Fruit fly (Drosophila melanogaster) whole organism: ENCODE measurements around the gene hb.

ENCODE experiments used
- CG8478 ChIP-seq: fragments of >200 bp; optimal IDR thresholded peaks from 2 replicates; lab custom pipeline; 2018; ENCODE audit warnings: inconsistent platforms
- Dll ChIP-seq: fragments of >200 bp; optimal IDR thresholded peaks from 2 replicates; lab custom pipeline; 2017
- EcR ChIP-seq, 2 experiments: fragments of >200 bp; optimal IDR thresholded peaks; 2 replicates each; lab custom pipeline; 2017; ENCODE audit warnings: missing biosample characterization in 2 of 2, missing genetic modification characterization in 2 of 2, missing genetic modification reagents in 2 of 2
- pan ChIP-seq: fragments of >200 bp; optimal IDR thresholded peaks from 2 replicates; lab custom pipeline; 2017
- psq ChIP-seq: fragments of >200 bp; optimal IDR thresholded peaks from 2 replicates; lab custom pipeline; 2017
- usp ChIP-seq: fragments of >200 bp; optimal IDR thresholded peaks from 2 replicates; lab custom pipeline; 2017; ENCODE audit warnings: missing biosample characterization, missing genetic modification characterization, mixed read lengths

The hb gene

DNA sequence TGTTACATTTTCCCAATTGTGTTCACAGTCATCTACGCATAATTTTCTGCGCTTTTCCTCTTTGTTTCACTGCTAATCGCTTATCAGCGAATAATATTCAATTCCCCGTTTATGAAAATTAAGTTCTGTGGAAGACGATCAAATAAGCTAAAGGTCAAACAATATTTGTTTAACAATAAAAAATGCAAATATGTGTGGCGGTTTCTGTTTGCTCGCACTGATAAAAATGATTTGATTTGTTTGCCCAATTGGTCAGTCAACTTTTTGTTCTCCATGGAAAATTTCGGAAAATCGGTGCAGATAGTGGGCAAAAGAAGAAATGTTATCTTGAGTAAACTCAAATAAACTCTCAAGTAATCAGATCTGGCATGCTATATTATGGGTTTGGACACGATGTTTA lies 7.0 kb upstream of the hb start:
- no peak for TF ChIP-seq pan (lab: Kevin White, UChicago)
- TF ChIP-seq psq (lab: Kevin White, UChicago) = no peak
- no peak for TF ChIP-seq CG8478
- no peak for TF ChIP-seq Dll (lab: Kevin White, UChicago)
- no peak for TF ChIP-seq EcR (GFP tag; optimal IDR thresholded peaks at IDR 0.05; lab: Kevin White, UChicago)
- TF ChIP-seq usp = no peak

DNA sequence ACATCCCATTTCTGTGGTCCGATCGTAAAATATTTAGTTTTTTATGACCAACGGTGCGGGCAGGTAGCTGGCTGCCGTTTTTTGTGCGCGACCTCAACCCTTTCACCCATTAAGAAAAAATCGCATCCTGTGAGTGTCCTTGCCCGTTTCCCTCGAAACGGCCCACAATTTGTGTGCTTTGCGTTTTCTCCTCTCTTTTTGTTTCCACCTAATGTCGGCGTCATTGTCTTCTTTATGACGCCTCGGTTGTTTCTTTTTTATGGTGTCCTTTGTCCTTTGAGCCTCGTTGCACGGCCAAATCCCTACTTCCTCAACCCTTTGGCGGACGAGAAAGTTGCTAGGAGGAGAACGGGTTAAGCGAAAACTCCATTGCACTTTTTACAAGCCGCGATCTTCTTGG lies 3.6 kb upstream of the hb start:
- TF ChIP-seq CG8478 = no peak
- TF ChIP-seq pan (lab: Kevin White, UChicago) = no peak
- TF ChIP-seq usp = no peak
- TF ChIP-seq psq (lab: Kevin White, UChicago) = no peak
- no peak for TF ChIP-seq EcR (GFP tag; optimal IDR thresholded peaks at IDR 0.05; lab: Kevin White, UChicago)
- TF ChIP-seq Dll (lab: Kevin White, UChicago) = no peak

DNA sequence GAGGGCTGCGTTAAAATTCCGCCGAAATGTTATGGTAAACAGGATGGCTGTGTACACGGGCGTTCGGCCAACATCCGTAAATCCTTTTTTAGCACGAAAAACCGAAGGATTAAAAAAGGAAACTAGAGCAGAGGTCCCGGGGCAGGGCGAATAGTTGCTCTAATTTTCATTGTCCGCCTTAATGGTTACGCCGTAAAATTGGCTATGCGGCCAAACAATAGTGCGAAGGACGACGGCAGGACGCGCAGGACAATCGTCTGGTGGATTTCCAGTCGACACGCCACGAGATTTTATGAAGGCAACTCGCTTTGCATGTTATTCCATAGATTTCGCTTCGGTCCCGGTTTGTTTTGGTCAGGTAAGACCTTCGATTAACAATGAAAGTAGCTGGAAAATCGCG lies 3.0 kb upstream of the hb start:
- TF ChIP-seq pan (lab: Kevin White, UChicago) (no peak), CG8478 (no peak), Dll (lab: Kevin White, UChicago) (no peak)

- TF ChIP-seq pan (lab: Kevin White, UChicago) = no peak
- TF ChIP-seq CG8478 = no peak
- TF ChIP-seq usp = no peak
- TF ChIP-seq EcR (GFP tag; optimal IDR thresholded peaks at IDR 0.05; lab: Kevin White, UChicago) = no peak
- TF ChIP-seq psq (lab: Kevin White, UChicago) = no peak
- TF ChIP-seq Dll (lab: Kevin White, UChicago) = no peak
These were observed 1.6 kb upstream of the hb start for dm6 chr3R:8699230-8699629.

DNA sequence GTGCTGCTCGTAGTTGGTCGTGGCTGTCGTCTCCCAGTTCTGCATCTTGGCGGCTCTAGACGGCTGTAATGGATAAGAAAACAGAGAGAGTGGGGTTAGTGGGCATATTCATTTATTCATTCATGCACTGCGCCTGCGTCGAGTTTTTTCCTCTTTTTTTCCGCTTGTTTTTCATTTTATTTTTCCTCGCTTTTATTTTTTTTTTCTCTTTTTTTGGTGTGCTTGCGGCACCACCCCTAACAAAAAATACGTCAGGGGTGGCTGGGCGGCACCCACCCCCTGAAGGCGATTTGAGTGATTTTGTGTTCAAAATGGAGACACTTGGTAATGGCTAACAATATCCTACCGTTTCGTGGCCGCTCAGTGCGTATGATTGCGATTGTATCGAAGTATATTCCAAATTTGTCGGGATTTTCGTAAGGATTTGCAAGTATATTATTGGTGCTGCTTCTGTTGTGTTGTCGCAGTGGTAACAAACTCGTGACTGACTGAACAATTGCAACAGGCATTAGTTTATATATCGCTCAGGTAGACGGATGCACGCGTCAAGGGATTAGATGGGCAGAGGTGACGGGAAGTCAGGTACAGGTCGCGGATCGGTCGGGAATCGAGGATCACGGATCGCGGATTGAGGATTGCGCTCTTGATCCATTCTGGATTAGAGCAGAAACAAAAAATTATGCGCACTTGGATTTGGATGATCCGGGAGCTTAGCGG lies 3.4 kb downstream of the hb start:
- TF ChIP-seq Dll (lab: Kevin White, UChicago) (no peak), usp (no peak), psq (lab: Kevin White, UChicago) (no peak), EcR (GFP tag; optimal IDR thresholded peaks at IDR 0.05; lab: Kevin White, UChicago) (no peak), pan (lab: Kevin White, UChicago) (no peak), CG8478 (no peak)

- TF ChIP-seq EcR (GFP tag; optimal IDR thresholded peaks at IDR 0.05; lab: Kevin White, UChicago) = no peak
- TF ChIP-seq psq (lab: Kevin White, UChicago) = no peak
- TF ChIP-seq CG8478 = no peak
- no peak for TF ChIP-seq pan (lab: Kevin White, UChicago)
- TF ChIP-seq Dll (lab: Kevin White, UChicago) = no peak
- no peak for TF ChIP-seq usp
These were observed 11.2 kb downstream of the hb start for dm6 chr3R:8686446-8686845.

dm6 chr3R:8684328-8685177 lies 13.1 kb downstream of the hb start, which contains the start of gene CG44227:
CG44227 (minus strand) TSS chr3R:8685176.
- TF ChIP-seq usp (no peak), psq (lab: Kevin White, UChicago) (no peak), pan (lab: Kevin White, UChicago) (no peak), CG8478 (no peak), EcR (GFP tag; optimal IDR thresholded peaks at IDR 0.05; lab: Kevin White, UChicago) (no peak), Dll (lab: Kevin White, UChicago) (no peak)

- TF ChIP-seq psq (lab: Kevin White, UChicago) (no peak), EcR (GFP tag; optimal IDR thresholded peaks at IDR 0.05; lab: Kevin White, UChicago) (no peak), Dll (lab: Kevin White, UChicago) (no peak), CG8478 (no peak), pan (lab: Kevin White, UChicago) (no peak)
These were observed 14.3 kb downstream of the hb start for dm6 chr3R:8683280-8683679.

- TF ChIP-seq EcR (GFP tag; optimal IDR thresholded peaks at IDR 0.05; lab: Kevin White, UChicago) (no peak), usp (no peak), Dll (lab: Kevin White, UChicago) (no peak)
These were observed 17.0 kb downstream of the hb start for dm6 chr3R:8680611-8681010.

dm6 chr3R:8679934-8680333 lies 17.7 kb downstream of the hb start, which contains the start of gene CG33325:
CG33325 (minus strand) TSS chr3R:8680034.
- no peak for TF ChIP-seq pan (lab: Kevin White, UChicago)
- TF ChIP-seq EcR (GFP tag; optimal IDR thresholded peaks at IDR 0.05; lab: Kevin White, UChicago) = no peak
- TF ChIP-seq psq (lab: Kevin White, UChicago) = no peak
- no peak for TF ChIP-seq CG8478
- no peak for TF ChIP-seq usp
- TF ChIP-seq Dll (lab: Kevin White, UChicago) = no peak

DNA sequence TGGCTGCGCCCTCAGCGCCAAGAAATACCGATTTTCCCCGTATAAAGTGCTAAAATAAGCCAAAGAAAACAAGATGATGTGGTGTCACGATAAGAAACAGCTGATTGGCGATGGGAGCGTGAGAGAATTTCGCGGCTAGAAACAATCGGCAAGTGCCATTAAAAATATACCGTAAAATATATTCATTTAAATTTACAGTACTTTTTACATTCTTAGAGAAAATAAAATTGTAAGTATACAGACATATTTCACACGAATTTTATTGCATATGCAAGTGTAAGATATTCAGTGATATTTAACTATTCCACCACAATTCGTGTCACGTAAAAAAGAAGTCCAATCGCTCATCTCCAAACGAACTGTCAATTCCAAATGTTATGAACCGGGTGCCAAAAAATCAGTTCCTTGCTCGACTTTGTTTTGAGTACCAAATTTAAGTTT lies 21.0 kb downstream of the hb start, which contains the start of the genes Unc50, CG11755 and CG8043:
TSS of gene Unc50 (minus strand) at position 54 of the 441 bp plus-strand sequence.
TSS of gene CG11755 (plus strand) at position 356 of the 441 bp plus-strand sequence.
TSS of gene CG8043 (plus strand) at position 356 of the 441 bp plus-strand sequence.
- TF ChIP-seq psq (lab: Kevin White, UChicago) (no peak), Dll (lab: Kevin White, UChicago) (no peak), pan (lab: Kevin White, UChicago) (no peak), CG8478 (no peak), EcR (GFP tag; optimal IDR thresholded peaks at IDR 0.05; lab: Kevin White, UChicago) (no peak), usp (no peak)

DNA sequence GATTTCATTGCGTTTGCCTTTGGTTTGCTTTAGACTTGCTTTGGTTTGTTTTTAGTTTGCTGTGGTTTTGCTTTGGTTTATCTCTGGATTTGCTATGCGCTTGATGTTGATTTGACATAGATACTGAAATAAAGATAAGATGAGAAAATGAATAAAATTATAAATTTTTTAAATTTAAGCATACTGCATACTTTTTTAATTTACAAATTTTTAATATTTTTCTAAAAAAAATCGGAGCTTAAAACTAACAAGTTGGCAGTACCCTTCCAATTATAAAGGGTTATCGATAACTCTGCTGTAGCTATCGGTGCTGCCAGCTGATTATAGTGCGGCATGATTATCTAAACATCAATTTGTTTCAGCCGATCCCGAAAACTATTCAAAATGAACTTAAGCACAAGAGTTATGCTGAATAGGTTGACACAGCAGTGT lies 23.8 kb downstream of the hb start, which contains the start of gene mRpL19:
TSS of gene mRpL19 (plus strand) at position 307 of the 432 bp plus-strand sequence.
- TF ChIP-seq CG8478 = no peak
- no peak for TF ChIP-seq usp
- TF ChIP-seq EcR (GFP tag; optimal IDR thresholded peaks at IDR 0.05; lab: Kevin White, UChicago) = no peak
- no peak for TF ChIP-seq Dll (lab: Kevin White, UChicago)
- TF ChIP-seq pan (lab: Kevin White, UChicago) = no peak
- TF ChIP-seq psq (lab: Kevin White, UChicago) = no peak
